Worm (Caenorhabditis elegans): ENCODE results near the gene BE10.3.
A peak's percentile ranks its signal among the peaks of the same experiment; 100 is the strongest.

Gene BE10.3

ce11 chrIII:12818050-12818738 is 10.4 kb downstream of the BE10.3 start, which contains the start of gene arx-5 (continued):
- TF ChIP-seq nhr-85 (tag) (peak; percentile 54), lin-35 (GFP tag; optimal IDR thresholded peaks at IDR 0.05) (peak in 1 of 2 experiments; percentile 37), pag-3 (tag; optimal IDR thresholded peaks at IDR 0.05; ENCODE audit: borderline replicate concordance, insufficient read depth) (no peak), nhr-28 (tag; optimal IDR thresholded peaks at IDR 0.05) (no peak), efl-1 (optimal IDR thresholded peaks at IDR 0.05) (peak; percentile 24 to 52), efl-1 (GFP tag; optimal IDR thresholded peaks at IDR 0.05 in 1 of 2) (peak; percentile 38 to 91), ceh-8 (GFP tag; optimal IDR thresholded peaks at IDR 0.05) (no peak), sup-37 (GFP tag; optimal IDR thresholded peaks at IDR 0.05) (no peak), snu-23 (GFP tag; optimal IDR thresholded peaks at IDR 0.05) (no peak), lin-14 (GFP tag; optimal IDR thresholded peaks at IDR 0.05) (no peak), unc-86 (tag; optimal IDR thresholded peaks at IDR 0.05) (no peak), nhr-237 (tag; optimal IDR thresholded peaks at IDR 0.05) (no peak), zip-4 (GFP tag; optimal IDR thresholded peaks at IDR 0.05) (no peak), jun-1 (tag; optimal IDR thresholded peaks at IDR 0.05) (no peak), xbp-1 (tag; optimal IDR thresholded peaks at IDR 0.05) (no peak), fkh-4 (tag; optimal IDR thresholded peaks at IDR 0.05; ENCODE audit: borderline replicate concordance) (no peak), ces-1 (GFP tag; optimal IDR thresholded peaks at IDR 0.05) (no peak), blmp-1 (tag; optimal IDR thresholded peaks at IDR 0.05) (peak; percentile 8), C16A3.4 (tag; optimal IDR thresholded peaks at IDR 0.05) (peak; percentile 0), dsc-1 (tag; optimal IDR thresholded peaks at IDR 0.05) (peak; percentile 47), egl-13 (tag; optimal IDR thresholded peaks at IDR 0.05) (no peak), pax-3 (tag; optimal IDR thresholded peaks at IDR 0.05) (no peak), hlh-4 (tag; optimal IDR thresholded peaks at IDR 0.05) (no peak), ztf-11 (tag; optimal IDR thresholded peaks at IDR 0.05) (no peak), skn-1 (tag; optimal IDR thresholded peaks at IDR 0.05) (no peak), nhr-71 (tag; optimal IDR thresholded peaks at IDR 0.05) (peak; percentile 50), nhr-77 (tag; optimal IDR thresholded peaks at IDR 0.05) (no peak), aly-2 (tag; optimal IDR thresholded peaks at IDR 0.05) (no peak), nhr-12 (tag; optimal IDR thresholded peaks at IDR 0.05) (no peak), nhr-47 (tag; optimal IDR thresholded peaks at IDR 0.05) (peak; percentile 46), ama-1 (optimal IDR thresholded peaks at IDR 0.05) (no peak), unc-62 (GFP tag; optimal IDR thresholded peaks at IDR 0.05) (no peak), lir-3 (tag; optimal IDR thresholded peaks at IDR 0.05; ENCODE audit: poor library complexity) (no peak), unc-98 (GFP tag; IDR thresholded peaks at IDR 0.05) (no peak), isw-1 (GFP tag; IDR thresholded peaks at IDR 0.05) (no peak), nhr-76 (tag; optimal IDR thresholded peaks at IDR 0.05) (no peak), C34B4.2 (tag; optimal IDR thresholded peaks at IDR 0.05) (no peak), snpc-4 (tag; optimal IDR thresholded peaks at IDR 0.05) (no peak), nhr-20 (tag; optimal IDR thresholded peaks at IDR 0.05) (no peak), nhr-11 (tag; optimal IDR thresholded peaks at IDR 0.05) (no peak), hlh-17 (GFP tag; optimal IDR thresholded peaks at IDR 0.05; ENCODE audit: borderline replicate concordance) (no peak), unc-30 (tag; optimal IDR thresholded peaks at IDR 0.05) (no peak), ceh-63 (GFP tag; optimal IDR thresholded peaks at IDR 0.05) (no peak), mep-1 (tag; optimal IDR thresholded peaks at IDR 0.05) (no peak), pqm-1 (tag; optimal IDR thresholded peaks at IDR 0.05) (no peak), efl-3 (GFP tag; optimal IDR thresholded peaks at IDR 0.05) (no peak), mdl-1 (tag; optimal IDR thresholded peaks at IDR 0.05) (no peak), dpl-1 (GFP tag; optimal IDR thresholded peaks at IDR 0.05) (peak; percentile 10 to 51 (median 47)), hpl-2 (GFP tag; optimal IDR thresholded peaks at IDR 0.05) (no peak), nhr-84 (tag; optimal IDR thresholded peaks at IDR 0.05) (no peak), alr-1 (tag; optimal IDR thresholded peaks at IDR 0.05; ENCODE audit: borderline replicate concordance) (no peak), F16B12.6 (tag; optimal IDR thresholded peaks at IDR 0.05) (peak; percentile 15), ceh-88 (GFP tag; IDR thresholded peaks at IDR 0.05) (no peak)
